Worm (Caenorhabditis elegans) whole organism, L1 larva: ENCODE data around the gene F44B9.10.

Source experiments
- C16A3.4 ChIP-seq: fragments of 150-350 bp; optimal IDR thresholded peaks from 2 replicates; lab custom pipeline; 2014; ENCODE audit warnings: missing biosample characterization, missing genetic modification characterization
- Y116A8C.19 ChIP-seq: sonication (generic microtip); optimal IDR thresholded peaks from 2 replicates; lab custom pipeline; 2016; ENCODE audit warnings: missing compliant biosample characterization, missing genetic modification characterization, borderline replicate concordance
- aha-1 ChIP-seq: fragments of 150-350 bp; optimal IDR thresholded peaks from 2 replicates; lab custom pipeline; 2014; ENCODE audit warnings: missing biosample characterization, missing genetic modification characterization
- alr-1 ChIP-seq: fragments of 200-800 bp; sonication (Bioruptor generic); optimal IDR thresholded peaks from 2 replicates; lab custom pipeline; 2018; ENCODE audit warnings: borderline replicate concordance, mild to moderate bottlenecking, missing genetic modification characterization, missing compliant biosample characterization
- aly-2 ChIP-seq: fragments of 150-350 bp; optimal IDR thresholded peaks from 2 replicates; lab custom pipeline; 2014; ENCODE audit warnings: missing biosample characterization, missing genetic modification characterization
- blmp-1 ChIP-seq: fragments of 150-350 bp; optimal IDR thresholded peaks from 2 replicates; lab custom pipeline; 2014; ENCODE audit warnings: missing biosample characterization, missing genetic modification characterization
- ceh-8 ChIP-seq: fragments of 200-800 bp; sonication (Bioruptor generic); optimal IDR thresholded peaks from 2 replicates; lab custom pipeline; 2018; ENCODE audit warnings: mild to moderate bottlenecking, missing genetic modification characterization, moderate library complexity, missing compliant biosample characterization
- ceh-82 ChIP-seq, 3 experiments: fragments of 150-350 bp in 1 of 3; sonication (generic microtip) in 2 of 3; optimal IDR thresholded peaks; 2 replicates each; lab custom pipeline; 2014 to 2017; ENCODE audit warnings: missing biosample characterization in 3 of 3, missing genetic modification characterization in 3 of 3
- ceh-88 ChIP-seq: fragments of 200-800 bp; sonication (Bioruptor generic); IDR thresholded peaks from 2 replicates; pipeline ENCODE4 v1.3.6; 2022; ENCODE audit warnings: missing genetic modification characterization, missing compliant biosample characterization
- ceh-90 ChIP-seq: sonication (generic microtip); optimal IDR thresholded peaks from 2 replicates; lab custom pipeline; 2016; ENCODE audit warnings: missing genetic modification characterization, missing compliant biosample characterization
- ces-1 ChIP-seq: fragments of 150-350 bp; optimal IDR thresholded peaks from 2 replicates; lab custom pipeline; 2014; ENCODE audit warnings: missing biosample characterization, missing genetic modification reagents, missing genetic modification characterization
- dpl-1 ChIP-seq, 3 experiments: fragments of 150-350 bp in 2 of 3; sonication (generic microtip) in 1 of 3; optimal IDR thresholded peaks; 2 replicates each; lab custom pipeline; 2014 to 2017; ENCODE audit warnings: missing biosample characterization in 3 of 3, missing genetic modification characterization in 3 of 3, missing genetic modification reagents in 3 of 3
- efl-1 ChIP-seq, 4 experiments: fragments of 150-350 bp; optimal IDR thresholded peaks in 3 of 4; peaks in 1 of 4; 1 replicate in 1 of 4; 2 replicates in 3 of 4; lab custom pipeline; 2014; ENCODE audit warnings: missing biosample characterization in 2 of 4, missing genetic modification characterization in 2 of 4, missing genetic modification reagents in 2 of 4
- fkh-10 ChIP-seq: sonication (generic microtip); optimal IDR thresholded peaks from 2 replicates; lab custom pipeline; 2017; ENCODE audit warnings: missing biosample characterization, missing genetic modification reagents, missing genetic modification characterization
- fkh-4 ChIP-seq: sonication (generic microtip); optimal IDR thresholded peaks from 2 replicates; lab custom pipeline; 2016; ENCODE audit warnings: missing compliant biosample characterization, missing genetic modification characterization, borderline replicate concordance
- fkh-8 ChIP-seq: sonication (generic microtip); optimal IDR thresholded peaks from 2 replicates; lab custom pipeline; 2016; ENCODE audit warnings: mild to moderate bottlenecking, missing genetic modification characterization, missing compliant biosample characterization
- fos-1 ChIP-seq: fragments of 150-350 bp; optimal IDR thresholded peaks from 2 replicates; lab custom pipeline; 2014; ENCODE audit warnings: missing biosample characterization, missing genetic modification characterization
- grh-1 ChIP-seq: fragments of 200-800 bp; sonication (Bioruptor generic); IDR thresholded peaks from 2 replicates; pipeline ENCODE4 v1.3.6; 2022; ENCODE audit warnings: missing genetic modification reagents, missing genetic modification characterization, missing compliant biosample characterization
- hlh-17 ChIP-seq: fragments of 200-800 bp; sonication (Bioruptor generic); optimal IDR thresholded peaks from 2 replicates; lab custom pipeline; 2018; ENCODE audit warnings: missing genetic modification characterization, mild to moderate bottlenecking, missing compliant biosample characterization, moderate library complexity, borderline replicate concordance
- irx-1 ChIP-seq: sonication (generic microtip); optimal IDR thresholded peaks from 2 replicates; lab custom pipeline; 2016; ENCODE audit warnings: missing genetic modification characterization, missing compliant biosample characterization
- isw-1 ChIP-seq: fragments of 200-800 bp; sonication (Bioruptor generic); IDR thresholded peaks from 2 replicates; pipeline ENCODE4 v1.3.6; 2022; ENCODE audit warnings: missing genetic modification characterization, missing compliant biosample characterization
- lin-13 ChIP-seq: fragments of 150-350 bp; optimal IDR thresholded peaks from 2 replicates; lab custom pipeline; 2014; ENCODE audit warnings: missing biosample characterization, missing genetic modification reagents, missing genetic modification characterization
- lin-14 ChIP-seq: fragments of 200-800 bp; sonication (Bioruptor generic); optimal IDR thresholded peaks from 2 replicates; lab custom pipeline; 2018; ENCODE audit warnings: mild to moderate bottlenecking, missing genetic modification characterization, moderate library complexity, missing compliant biosample characterization
- lin-35 ChIP-seq, 2 experiments: fragments of 150-350 bp; optimal IDR thresholded peaks; 2 replicates each; lab custom pipeline; 2014; ENCODE audit warnings: missing biosample characterization in 2 of 2, missing genetic modification characterization in 2 of 2, missing genetic modification reagents in 2 of 2
- lin-39 ChIP-seq: fragments of 150-350 bp; optimal IDR thresholded peaks from 2 replicates; lab custom pipeline; 2014; ENCODE audit warnings: missing biosample characterization, missing genetic modification reagents, missing genetic modification characterization
- lsy-2 ChIP-seq, 2 experiments: fragments of 150-350 bp; optimal IDR thresholded peaks; 2 replicates each; lab custom pipeline; 2014; ENCODE audit warnings: missing biosample characterization in 2 of 2, missing genetic modification characterization in 2 of 2
- mab-9 ChIP-seq: fragments of 200-800 bp; sonication (Bioruptor generic); IDR thresholded peaks from 2 replicates; pipeline ENCODE4 v1.3.6; 2022; ENCODE audit warnings: missing genetic modification reagents, missing genetic modification characterization, missing compliant biosample characterization
- mdl-1 ChIP-seq, 2 experiments: fragments of 150-350 bp; optimal IDR thresholded peaks; 2 replicates each; lab custom pipeline; 2014 to 2017; ENCODE audit warnings: missing biosample characterization in 2 of 2, missing genetic modification characterization in 2 of 2, inconsistent platforms in 1 of 2
- mef-2 ChIP-seq: fragments of 150-350 bp; optimal IDR thresholded peaks from 2 replicates; lab custom pipeline; 2014; ENCODE audit warnings: missing biosample characterization, missing genetic modification characterization
- nhr-12 ChIP-seq: sonication (generic microtip); optimal IDR thresholded peaks from 2 replicates; lab custom pipeline; 2017; ENCODE audit warnings: missing biosample characterization, missing genetic modification characterization
- nhr-19 ChIP-seq: fragments of 200-800 bp; sonication (Bioruptor generic); conservative IDR thresholded peaks from 2 replicates; pipeline ENCODE4 v1.3.6; 2022; ENCODE audit warnings: missing genetic modification characterization, missing compliant biosample characterization
- nhr-20 ChIP-seq: sonication (generic microtip); optimal IDR thresholded peaks from 2 replicates; lab custom pipeline; 2016; ENCODE audit warnings: mild to moderate bottlenecking, missing genetic modification characterization, missing compliant biosample characterization
- nhr-237 ChIP-seq: fragments of 150-350 bp; optimal IDR thresholded peaks from 2 replicates; lab custom pipeline; 2014; ENCODE audit warnings: missing biosample characterization, missing genetic modification characterization
- nhr-28 ChIP-seq: fragments of 150-350 bp; optimal IDR thresholded peaks from 2 replicates; lab custom pipeline; 2014; ENCODE audit warnings: missing biosample characterization, missing genetic modification characterization
- nhr-71 ChIP-seq: sonication (generic microtip); optimal IDR thresholded peaks from 2 replicates; lab custom pipeline; 2016; ENCODE audit warnings: mild to moderate bottlenecking, missing genetic modification characterization, moderate library complexity, missing compliant biosample characterization
- nhr-76 ChIP-seq: sonication (generic microtip); optimal IDR thresholded peaks from 2 replicates; lab custom pipeline; 2017; ENCODE audit warnings: missing biosample characterization, missing genetic modification characterization
- nhr-77 ChIP-seq: fragments of 150-350 bp; optimal IDR thresholded peaks from 2 replicates; lab custom pipeline; 2014; ENCODE audit warnings: missing biosample characterization, missing genetic modification characterization
- nhr-90 ChIP-seq: sonication (generic microtip); optimal IDR thresholded peaks from 2 replicates; lab custom pipeline; 2016; ENCODE audit warnings: mild to moderate bottlenecking, missing genetic modification characterization, missing compliant biosample characterization; ENCODE audit not compliant: poor library complexity
- rnt-1 ChIP-seq: sonication (generic microtip); optimal IDR thresholded peaks from 2 replicates; lab custom pipeline; 2016; ENCODE audit warnings: mild to moderate bottlenecking, missing genetic modification characterization, moderate library complexity, missing compliant biosample characterization
- snpc-4 ChIP-seq: fragments of 150-350 bp; optimal IDR thresholded peaks from 2 replicates; lab custom pipeline; 2014; ENCODE audit warnings: missing biosample characterization, missing genetic modification characterization
- snu-23 ChIP-seq: sonication (generic microtip); optimal IDR thresholded peaks from 2 replicates; lab custom pipeline; 2016; ENCODE audit warnings: missing genetic modification characterization, missing compliant biosample characterization
- sox-4 ChIP-seq: sonication (generic microtip); optimal IDR thresholded peaks from 2 replicates; lab custom pipeline; 2016; ENCODE audit warnings: missing genetic modification characterization, missing compliant biosample characterization
- sup-37 ChIP-seq: fragments of 200-800 bp; sonication (Bioruptor generic); optimal IDR thresholded peaks from 2 replicates; lab custom pipeline; 2018; ENCODE audit warnings: mild to moderate bottlenecking, missing genetic modification characterization, missing compliant biosample characterization
- swsn-7 ChIP-seq: sonication (generic microtip); optimal IDR thresholded peaks from 2 replicates; lab custom pipeline; 2016; ENCODE audit warnings: missing genetic modification characterization, missing compliant biosample characterization
- unc-130 ChIP-seq: fragments of 150-350 bp; optimal IDR thresholded peaks from 2 replicates; lab custom pipeline; 2017; ENCODE audit warnings: missing biosample characterization, missing genetic modification characterization, inconsistent platforms
- unc-62 ChIP-seq: fragments of 150-350 bp; optimal IDR thresholded peaks from 2 replicates; lab custom pipeline; 2014; ENCODE audit warnings: missing biosample characterization, missing genetic modification reagents, missing genetic modification characterization
- unc-86 ChIP-seq: sonication (generic microtip); optimal IDR thresholded peaks from 2 replicates; lab custom pipeline; 2016; ENCODE audit warnings: missing genetic modification characterization, missing compliant biosample characterization
- unc-98 ChIP-seq: fragments of 200-800 bp; sonication (Bioruptor generic); IDR thresholded peaks from 2 replicates; pipeline ENCODE4 v1.3.6; 2022; ENCODE audit warnings: missing genetic modification characterization, missing compliant biosample characterization
- vab-15 ChIP-seq: sonication (generic microtip); optimal IDR thresholded peaks from 2 replicates; lab custom pipeline; 2017; ENCODE audit warnings: missing genotype, mild to moderate bottlenecking, missing genetic modification characterization, missing compliant biosample characterization
- xbp-1 ChIP-seq: sonication (generic microtip); optimal IDR thresholded peaks from 2 replicates; lab custom pipeline; 2016; ENCODE audit warnings: missing genetic modification characterization, missing compliant biosample characterization
- ztf-11 ChIP-seq, 2 experiments: sonication (generic microtip); optimal IDR thresholded peaks; 2 replicates each; lab custom pipeline; 2016 to 2017; ENCODE audit warnings: missing genetic modification characterization in 2 of 2, missing biosample characterization in 1 of 2, missing compliant biosample characterization in 1 of 2
- ztf-4 ChIP-seq: fragments of 150-350 bp; optimal IDR thresholded peaks from 2 replicates; lab custom pipeline; 2014; ENCODE audit warnings: missing biosample characterization, missing genetic modification characterization

Gene F44B9.10

DNA sequence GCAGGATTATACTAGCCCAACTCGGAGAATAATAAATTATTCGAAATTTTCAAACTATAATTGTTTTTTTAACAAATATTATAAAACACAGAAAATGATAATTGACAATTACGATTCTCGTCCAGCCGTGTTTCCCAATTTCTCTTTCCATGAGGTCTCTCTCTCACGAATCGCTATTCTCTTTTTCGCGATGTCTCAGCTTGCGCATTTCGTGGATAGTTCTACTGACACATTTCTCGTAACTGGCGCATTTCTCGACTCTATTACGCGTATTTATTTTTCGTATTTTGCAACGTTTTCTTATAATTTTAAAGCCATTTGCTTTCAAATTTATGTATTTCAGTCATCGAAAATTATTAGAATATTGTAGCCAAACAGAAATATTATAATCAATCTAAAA lies 10.3 kb upstream of the F44B9.10 start (continued):
- TF ChIP-seq aly-2 (tag; lab: Kevin White, UChicago) = peak; percentile 89
- TF ChIP-seq ceh-88 = peak; percentile 92
- TF ChIP-seq unc-130 (tag; lab: Kevin White, UChicago) = peak; percentile 98
- peak; percentile 95 for TF ChIP-seq swsn-7 (tag; lab: Kevin White, UChicago)
- TF ChIP-seq ces-1 (GFP tag; lab: Kevin White, UChicago) = peak; percentile 92
- peak; percentile 96 for TF ChIP-seq isw-1 (GFP tag; lab: Robert Waterston, UW)
- peak; percentile 97 for TF ChIP-seq nhr-20 (tag; lab: Kevin White, UChicago)
- TF ChIP-seq fkh-10 = peak; percentile 99
- peak; percentile 98 for TF ChIP-seq fos-1 (tag; lab: Kevin White, UChicago)
- peak; percentile 96 for TF ChIP-seq xbp-1 (tag; lab: Kevin White, UChicago)
- peak; percentile 75 for TF ChIP-seq grh-1 (GFP tag; lab: Robert Waterston, UW)
- TF ChIP-seq ceh-8 (GFP tag; lab: Kevin White, UChicago) = peak; percentile 80
- peak; percentile 87 for TF ChIP-seq ztf-4 (tag; lab: Kevin White, UChicago)
- TF ChIP-seq unc-62 (GFP tag; lab: Kevin White, UChicago) = peak; percentile 50
- peak; percentile 54 for TF ChIP-seq aha-1 (tag; lab: Kevin White, UChicago)
- peak; percentile 69 for TF ChIP-seq mef-2 (tag; lab: Kevin White, UChicago)
- peak; percentile 94 for TF ChIP-seq nhr-19 (GFP tag; lab: Robert Waterston, UW)
- TF ChIP-seq Y116A8C.19 (tag; lab: Kevin White, UChicago) = peak; percentile 31
- no peak for TF ChIP-seq nhr-28 (tag; lab: Kevin White, UChicago)
- TF ChIP-seq lin-13 (GFP tag; lab: Kevin White, UChicago) = peak; percentile 98
- peak; percentile 99 for TF ChIP-seq vab-15 (tag; lab: Kevin White, UChicago)
- TF ChIP-seq mdl-1 (tag; optimal IDR thresholded peaks at IDR 0.05; lab: Kevin White, UChicago) = peak in 1 of 2 experiments; percentile 91
- TF ChIP-seq nhr-12 (tag; lab: Kevin White, UChicago) = no peak
- TF ChIP-seq alr-1 (tag; lab: Kevin White, UChicago) = no peak
- TF ChIP-seq lin-35 (GFP tag; optimal IDR thresholded peaks at IDR 0.05; lab: Kevin White, UChicago) = peak; percentile 93 to 97
- peak; percentile 39 for TF ChIP-seq sup-37 (GFP tag; lab: Kevin White, UChicago)
- TF ChIP-seq nhr-77 (tag; lab: Kevin White, UChicago) = peak; percentile 99
- peak; percentile 94 for TF ChIP-seq unc-86 (tag; lab: Kevin White, UChicago)
- TF ChIP-seq C16A3.4 (tag; lab: Kevin White, UChicago) = peak; percentile 100
- no peak for TF ChIP-seq hlh-17 (GFP tag; lab: Kevin White, UChicago)
- TF ChIP-seq lin-14 (GFP tag; lab: Kevin White, UChicago) = peak; percentile 98
- peak; percentile 45 for TF ChIP-seq ceh-90 (tag; lab: Kevin White, UChicago)
- peak; percentile 99 for TF ChIP-seq ceh-82 (tag; optimal IDR thresholded peaks at IDR 0.05; lab: Kevin White, UChicago)
- peak; percentile 99 for TF ChIP-seq fkh-8 (tag; lab: Kevin White, UChicago)
- TF ChIP-seq blmp-1 (tag; lab: Kevin White, UChicago) = peak; percentile 87
- peak; percentile 79 for TF ChIP-seq snpc-4 (tag; lab: Kevin White, UChicago)
- peak; percentile 17 for TF ChIP-seq nhr-76 (tag; lab: Kevin White, UChicago)
- TF ChIP-seq rnt-1 (tag; lab: Kevin White, UChicago) = peak; percentile 99
- peak; percentile 98 for TF ChIP-seq nhr-71 (tag; lab: Kevin White, UChicago)
- peak; percentile 92 to 93 (median 92) for TF ChIP-seq dpl-1 (GFP tag; optimal IDR thresholded peaks at IDR 0.05; lab: Kevin White, UChicago)
- peak; percentile 96 for TF ChIP-seq nhr-90 (tag; lab: Kevin White, UChicago)
- TF ChIP-seq unc-98 (GFP tag; lab: Robert Waterston, UW) = peak; percentile 86
- peak; percentile 96 for TF ChIP-seq nhr-237
- TF ChIP-seq efl-1 (optimal IDR thresholded peaks at IDR 0.05; lab: Kevin White, UChicago) = peak; percentile 96 to 98
- TF ChIP-seq efl-1 (GFP tag; optimal IDR thresholded peaks at IDR 0.05 in 1 of 2; lab: Kevin White, UChicago) = peak; percentile 87 to 98
- TF ChIP-seq lin-39 (tag; lab: Kevin White, UChicago) = peak; percentile 69
- peak; percentile 85 for TF ChIP-seq sox-4 (tag; lab: Kevin White, UChicago)
- peak in 1 of 2 experiments; percentile 93 for TF ChIP-seq ztf-11 (tag; optimal IDR thresholded peaks at IDR 0.05; lab: Kevin White, UChicago)
- TF ChIP-seq snu-23 (GFP tag; lab: Kevin White, UChicago) = peak; percentile 99
- TF ChIP-seq lsy-2 (tag; optimal IDR thresholded peaks at IDR 0.05; lab: Kevin White, UChicago) = peak; percentile 96 to 98
- peak; percentile 79 for TF ChIP-seq fkh-4 (tag; lab: Kevin White, UChicago)
- TF ChIP-seq mab-9 = peak; percentile 86
- peak; percentile 69 for TF ChIP-seq irx-1 (tag; lab: Kevin White, UChicago)
